Worm (Caenorhabditis elegans) whole organism, L4 larva: ENCODE data around the gene hum-4.

Experiments
- F49E8.2 ChIP-seq: sonication (generic microtip); optimal IDR thresholded peaks from 2 replicates; lab custom pipeline; 2016; ENCODE audit warnings: missing compliant biosample characterization, mild to moderate bottlenecking, missing genetic modification characterization, borderline replicate concordance
- ceh-62 ChIP-seq: sonication (generic microtip); optimal IDR thresholded peaks from 2 replicates; lab custom pipeline; 2017; ENCODE audit warnings: missing biosample characterization, missing genetic modification characterization
- dpl-1 ChIP-seq: fragments of 150-350 bp; optimal IDR thresholded peaks from 2 replicates; lab custom pipeline; 2014; ENCODE audit warnings: missing biosample characterization, missing genetic modification reagents, missing genetic modification characterization
- jun-1 ChIP-seq: fragments of 150-350 bp; optimal IDR thresholded peaks from 2 replicates; lab custom pipeline; 2014; ENCODE audit warnings: missing biosample characterization, missing genetic modification reagents, missing genetic modification characterization
- lin-29 ChIP-seq: fragments of 200-800 bp; sonication (Bioruptor generic); IDR thresholded peaks from 2 replicates; pipeline ENCODE4 v1.3.6; 2022; ENCODE audit warnings: missing genetic modification reagents, missing genetic modification characterization, missing compliant biosample characterization
- madf-5 ChIP-seq, 2 experiments: fragments of 200-800 bp; sonication (Bioruptor generic); IDR thresholded peaks; 2 replicates each; pipeline ENCODE4 v1.3.6; 2022; ENCODE audit warnings: missing compliant biosample characterization in 2 of 2, missing genetic modification characterization in 2 of 2
- nhr-77 ChIP-seq: fragments of 150-350 bp; optimal IDR thresholded peaks from 2 replicates; lab custom pipeline; 2014; ENCODE audit warnings: missing biosample characterization, missing genetic modification characterization
- spr-1 ChIP-seq: sonication (generic microtip); optimal IDR thresholded peaks from 2 replicates; lab custom pipeline; 2016; ENCODE audit warnings: mild to moderate bottlenecking, missing genetic modification characterization, missing compliant biosample characterization
- unc-62 ChIP-seq, 3 experiments: fragments of 150-350 bp in 1 of 3; sonication (generic microtip); optimal IDR thresholded peaks in 2 of 3; peaks in 1 of 3; 1 replicate in 1 of 3; 2 replicates in 2 of 3; lab custom pipeline; 2014 to 2017; ENCODE audit warnings: missing biosample characterization in 3 of 3, missing genetic modification characterization in 3 of 3, missing genetic modification reagents in 3 of 3, missing genotype in 1 of 3
- zip-11 ChIP-seq: fragments of 200-800 bp; sonication (Bioruptor generic); IDR thresholded peaks from 2 replicates; pipeline ENCODE4 v1.3.6; 2022; ENCODE audit warnings: missing genetic modification characterization, missing compliant biosample characterization
- zip-2 ChIP-seq: fragments of 150-350 bp; optimal IDR thresholded peaks from 2 replicates; lab custom pipeline; 2014; ENCODE audit warnings: missing biosample characterization, missing genetic modification characterization
- ztf-11 ChIP-seq: fragments of 150-350 bp; optimal IDR thresholded peaks from 2 replicates; lab custom pipeline; 2014; ENCODE audit warnings: missing biosample characterization, missing genetic modification characterization

DNA sequence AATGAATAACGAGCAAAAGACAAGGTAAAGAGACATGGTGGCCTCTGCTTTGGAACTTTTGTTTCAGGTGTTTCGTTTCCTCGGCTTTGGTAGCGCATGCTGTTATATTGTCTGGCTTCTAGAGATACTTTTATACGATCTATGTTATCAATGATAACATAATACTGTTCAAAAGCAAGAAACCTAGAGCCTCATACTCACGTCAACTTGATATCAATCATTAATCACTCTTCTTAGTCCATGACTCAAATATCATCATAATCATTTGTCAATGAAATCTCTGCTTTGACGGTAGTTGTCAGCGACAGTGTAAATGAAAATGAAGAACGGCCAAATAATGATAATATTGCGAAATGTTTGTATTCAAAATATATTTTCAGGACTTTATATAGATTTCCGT lies 16.9 kb upstream of the hum-4 start:
- TF ChIP-seq ztf-11 (tag; lab: Kevin White, UChicago) (no peak), unc-62 (GFP tag; optimal IDR thresholded peaks at IDR 0.05 in 1 of 2; lab: Kevin White, UChicago) (no peak), unc-62 (tag; optimal IDR thresholded peaks at IDR 0.05; lab: Kevin White, UChicago) (no peak), F49E8.2 (no peak), ceh-62 (tag; lab: Kevin White, UChicago) (no peak), dpl-1 (GFP tag; lab: Kevin White, UChicago) (no peak), nhr-77 (tag; lab: Kevin White, UChicago) (no peak), madf-5 (GFP tag; IDR thresholded peaks at IDR 0.05; lab: Robert Waterston, UW) (no peak), lin-29 (GFP tag; lab: Robert Waterston, UW) (no peak), zip-11 (GFP tag; lab: Robert Waterston, UW) (no peak), jun-1 (tag; lab: Kevin White, UChicago) (no peak), zip-2 (tag; lab: Kevin White, UChicago) (no peak), spr-1 (tag; lab: Kevin White, UChicago) (no peak)
